Fruit fly (Drosophila melanogaster) whole organism, pupa: Measurements from ENCODE around the gene CG14109.

Source experiments
- CG10348 ChIP-seq: fragments of 200-800 bp; sonication (Bioruptor generic); IDR thresholded peaks from 2 replicates; pipeline ENCODE4 v1.3.6; 2022; ENCODE audit warnings: missing biosample characterization, missing genetic modification characterization
- CG12605 ChIP-seq: fragments of 200-800 bp; sonication (Bioruptor generic); IDR thresholded peaks from 2 replicates; pipeline ENCODE4 v1.3.6; 2022; ENCODE audit warnings: missing biosample characterization, missing genetic modification characterization
- CG13204 ChIP-seq: fragments of 200-800 bp; sonication (Bioruptor generic); optimal IDR thresholded peaks from 2 replicates; lab custom pipeline; 2018; ENCODE audit warnings: missing biosample characterization, mild to moderate bottlenecking, missing genetic modification characterization, moderate library complexity
- CG14655 ChIP-seq: fragments of 200-800 bp; sonication (Bioruptor generic); optimal IDR thresholded peaks from 3 replicates; lab custom pipeline; 2017; ENCODE audit warnings: mild to moderate bottlenecking, missing biosample characterization, missing genetic modification reagents, missing genetic modification characterization
- CG15710 ChIP-seq: fragments of 200-800 bp; sonication (Bioruptor generic); optimal IDR thresholded peaks from 2 replicates; lab custom pipeline; 2018; ENCODE audit warnings: missing biosample characterization, mild to moderate bottlenecking, missing genetic modification characterization, moderate library complexity
- CG17806 ChIP-seq: fragments of 200-800 bp; sonication (Bioruptor generic); optimal IDR thresholded peaks from 2 replicates; lab custom pipeline; 2018; ENCODE audit warnings: missing biosample characterization, mild to moderate bottlenecking, missing genetic modification characterization, moderate library complexity
- CG32121 ChIP-seq: fragments of 200-800 bp; sonication (Bioruptor generic); IDR thresholded peaks from 2 replicates; pipeline ENCODE4 v1.3.6; 2022; ENCODE audit warnings: missing biosample characterization, missing genetic modification characterization
- CG34367 ChIP-seq: fragments of 200-800 bp; sonication (Bioruptor generic); optimal IDR thresholded peaks from 2 replicates; lab custom pipeline; 2018; ENCODE audit warnings: missing biosample characterization, mild to moderate bottlenecking, missing genetic modification characterization
- CG4496 ChIP-seq: fragments of 200-800 bp; sonication (Bioruptor generic); IDR thresholded peaks from 3 replicates; pipeline ENCODE4 v1.3.6; 2022; ENCODE audit warnings: missing biosample characterization, missing genetic modification characterization
- CG8159 ChIP-seq: fragments of 200-800 bp; sonication (Bioruptor generic); optimal IDR thresholded peaks from 3 replicates; lab custom pipeline; 2018; ENCODE audit warnings: missing biosample characterization, mild to moderate bottlenecking, missing genetic modification characterization, moderate library complexity
- CG8301 ChIP-seq: fragments of 200-800 bp; sonication (Bioruptor generic); optimal IDR thresholded peaks from 2 replicates; lab custom pipeline; 2018; ENCODE audit warnings: missing biosample characterization, mild to moderate bottlenecking, missing genetic modification characterization
- CG9948 ChIP-seq: fragments of 200-800 bp; sonication (Bioruptor generic); optimal IDR thresholded peaks from 2 replicates; lab custom pipeline; 2018; ENCODE audit warnings: missing biosample characterization, mild to moderate bottlenecking, missing genetic modification characterization, moderate library complexity
- D1 ChIP-seq: fragments of 200-800 bp; sonication (Bioruptor generic); optimal IDR thresholded peaks from 2 replicates; lab custom pipeline; 2018; ENCODE audit warnings: missing biosample characterization, mild to moderate bottlenecking, missing genetic modification characterization, moderate library complexity
- EcR ChIP-seq: fragments of 200-800 bp; sonication (Bioruptor generic); optimal IDR thresholded peaks from 3 replicates; lab custom pipeline; 2019; ENCODE audit warnings: missing biosample characterization, missing genetic modification characterization, mild to moderate bottlenecking, moderate library complexity, missing genetic modification reagents
- Ets98B ChIP-seq: fragments of 200-800 bp; sonication (Bioruptor generic); IDR thresholded peaks from 2 replicates; pipeline ENCODE4 v1.3.6; 2022; ENCODE audit warnings: missing biosample characterization, missing genetic modification characterization
- Pif1A ChIP-seq: fragments of 200-800 bp; sonication (Bioruptor generic); optimal IDR thresholded peaks from 3 replicates; lab custom pipeline; 2016; ENCODE audit warnings: missing biosample characterization, missing genetic modification characterization
- Pif1B ChIP-seq: fragments of 200-800 bp; sonication (Bioruptor generic); optimal IDR thresholded peaks from 3 replicates; lab custom pipeline; 2016; ENCODE audit warnings: missing biosample characterization, missing genetic modification characterization
- Snoo ChIP-seq: fragments of 200-800 bp; sonication (Bioruptor generic); optimal IDR thresholded peaks from 3 replicates; lab custom pipeline; 2017; ENCODE audit warnings: missing biosample characterization, mild to moderate bottlenecking, missing genetic modification characterization, inconsistent platforms
- fd96Ca ChIP-seq: fragments of 200-800 bp; sonication (Bioruptor generic); IDR thresholded peaks from 3 replicates; pipeline ENCODE4 v1.3.6; 2022; ENCODE audit warnings: missing biosample characterization, missing genetic modification characterization
- gl ChIP-seq: fragments of 200-800 bp; sonication (Bioruptor generic); optimal IDR thresholded peaks from 2 replicates; lab custom pipeline; 2018; ENCODE audit warnings: missing biosample characterization, mild to moderate bottlenecking, missing genetic modification characterization
- rn ChIP-seq: fragments of 200-800 bp; sonication (Bioruptor generic); IDR thresholded peaks from 2 replicates; pipeline ENCODE4 v1.3.6; 2022; ENCODE audit warnings: missing biosample characterization, missing genetic modification characterization

CG14109 gene

dm6 chr3L:13486860-13487404 is 46.2 kb downstream of the CG14109 start:
- TF ChIP-seq gl (tag; lab: Kevin White, UChicago) (no peak), Pif1A (no peak), CG9948 (tag; lab: Kevin White, UChicago) (no peak), CG8301 (tag; lab: Kevin White, UChicago) (peak; percentile 5), D1 (tag; lab: Kevin White, UChicago) (no peak), CG13204 (GFP tag; lab: Kevin White, UChicago) (peak; percentile 5), fd96Ca (no peak), CG17806 (tag; lab: Kevin White, UChicago) (no peak), CG34367 (no peak), CG4496 (peak; percentile 62; the same call in 2 of the 3 replicates), rn (GFP tag; lab: Robert Waterston, UW) (no peak), CG12605 (GFP tag; lab: Robert Waterston, UW) (no peak), Snoo (tag; lab: Kevin White, UChicago) (no peak), CG10348 (no peak), CG14655 (GFP tag; lab: Kevin White, UChicago) (no peak), Pif1B (no peak), CG32121 (GFP tag; lab: Robert Waterston, UW) (peak; percentile 24; the same call in 1 of the 2 replicates), EcR (GFP tag; lab: Kevin White, UChicago) (peak; percentile 24), Ets98B (GFP tag; lab: Robert Waterston, UW) (peak; percentile 36; the same call in 1 of the 2 replicates), CG8159 (tag; lab: Kevin White, UChicago) (no peak), CG15710 (no peak)

dm6 chr3L:13488129-13488876 is 47.6 kb downstream of the CG14109 start:
- peak; percentile 44 for TF ChIP-seq CG8159 (tag; lab: Kevin White, UChicago)
- peak; percentile 17 for TF ChIP-seq CG15710
- TF ChIP-seq Ets98B (GFP tag; lab: Robert Waterston, UW): peak; percentile 8; the same call in 1 of the 2 replicates
- TF ChIP-seq CG14655 (GFP tag; lab: Kevin White, UChicago): peak; percentile 34
- TF ChIP-seq EcR (GFP tag; lab: Kevin White, UChicago): peak; percentile 2
- TF ChIP-seq CG4496: no peak
- TF ChIP-seq CG8301 (tag; lab: Kevin White, UChicago): peak; percentile 10
- peak; percentile 7 for TF ChIP-seq CG13204 (GFP tag; lab: Kevin White, UChicago)
- peak; percentile 26; the same call in 1 of the 2 replicates for TF ChIP-seq CG32121 (GFP tag; lab: Robert Waterston, UW)
- no peak for TF ChIP-seq D1 (tag; lab: Kevin White, UChicago)
- TF ChIP-seq gl (tag; lab: Kevin White, UChicago): no peak
- TF ChIP-seq CG34367: no peak
- no peak for TF ChIP-seq Pif1B
- TF ChIP-seq CG12605 (GFP tag; lab: Robert Waterston, UW): no peak
- TF ChIP-seq CG9948 (tag; lab: Kevin White, UChicago): peak; percentile 6
- no peak for TF ChIP-seq CG10348
- TF ChIP-seq rn (GFP tag; lab: Robert Waterston, UW): no peak
- TF ChIP-seq CG17806 (tag; lab: Kevin White, UChicago): peak; percentile 26
- TF ChIP-seq fd96Ca: no peak
- peak; percentile 50 for TF ChIP-seq Snoo (tag; lab: Kevin White, UChicago)
- TF ChIP-seq Pif1A: peak; percentile 1

dm6 chr3L:13489193-13489752 is 48.6 kb downstream of the CG14109 start:
- TF ChIP-seq CG9948 (tag; lab: Kevin White, UChicago) (no peak), CG34367 (no peak), CG14655 (GFP tag; lab: Kevin White, UChicago) (no peak), D1 (tag; lab: Kevin White, UChicago) (no peak), CG8159 (tag; lab: Kevin White, UChicago) (no peak), gl (tag; lab: Kevin White, UChicago) (no peak), EcR (GFP tag; lab: Kevin White, UChicago) (no peak), Ets98B (GFP tag; lab: Robert Waterston, UW) (no peak), CG32121 (GFP tag; lab: Robert Waterston, UW) (no peak), CG4496 (no peak; the same call in 2 of the 3 replicates), rn (GFP tag; lab: Robert Waterston, UW) (no peak), CG17806 (tag; lab: Kevin White, UChicago) (no peak)

dm6 chr3L:13490689-13491348 is 50.1 kb downstream of the CG14109 start:
- TF ChIP-seq CG17806 (tag; lab: Kevin White, UChicago) (no peak), CG32121 (GFP tag; lab: Robert Waterston, UW) (no peak), CG14655 (GFP tag; lab: Kevin White, UChicago) (no peak), rn (GFP tag; lab: Robert Waterston, UW) (no peak), CG8301 (tag; lab: Kevin White, UChicago) (no peak), CG8159 (tag; lab: Kevin White, UChicago) (no peak), Pif1A (no peak), EcR (GFP tag; lab: Kevin White, UChicago) (no peak), CG15710 (no peak), Snoo (tag; lab: Kevin White, UChicago) (no peak), CG12605 (GFP tag; lab: Robert Waterston, UW) (no peak), CG13204 (GFP tag; lab: Kevin White, UChicago) (no peak), CG9948 (tag; lab: Kevin White, UChicago) (no peak), CG34367 (no peak)
